Worm (Caenorhabditis elegans) whole organism, L4 larva: Measurements from ENCODE around the gene frpr-6.

Source experiments
- F44E2.7 ChIP-seq: fragments of 200-800 bp; sonication (Bioruptor generic); IDR thresholded peaks from 2 replicates; pipeline ENCODE4 v2.1.2; 2022; ENCODE audit warnings: missing genetic modification characterization, missing compliant biosample characterization
- fos-1 ChIP-seq: fragments of 150-350 bp; optimal IDR thresholded peaks from 2 replicates; lab custom pipeline; 2014; ENCODE audit warnings: missing biosample characterization, missing genetic modification characterization
- lin-39 ChIP-seq: fragments of 150-350 bp; optimal IDR thresholded peaks from 2 replicates; lab custom pipeline; 2014; ENCODE audit warnings: missing biosample characterization, missing genetic modification reagents, missing genetic modification characterization
- nhr-41 ChIP-seq: fragments of 200-800 bp; sonication (Bioruptor generic); IDR thresholded peaks from 2 replicates; pipeline ENCODE4 v1.3.6; 2022; ENCODE audit warnings: missing genetic modification reagents, missing genetic modification characterization, missing compliant biosample characterization
- nhr-77 ChIP-seq: fragments of 150-350 bp; optimal IDR thresholded peaks from 2 replicates; lab custom pipeline; 2014; ENCODE audit warnings: missing biosample characterization, missing genetic modification characterization

ce11 chrV:9053235-9053634, 47.7 kb downstream of the frpr-6 start:
- TF ChIP-seq lin-39 (tag; lab: Kevin White, UChicago): no peak
- no peak for TF ChIP-seq fos-1 (tag; lab: Kevin White, UChicago)
- TF ChIP-seq nhr-77 (tag; lab: Kevin White, UChicago): no peak
- no peak for TF ChIP-seq nhr-41 (GFP tag; lab: Robert Waterston, UW)
- no peak for TF ChIP-seq F44E2.7 (GFP tag; lab: Robert Waterston, UW)
